Fruit fly (Drosophila melanogaster) whole organism, embryonic: ENCODE results near the gene Acp32CD.

ENCODE experiments used
- Antp ChIP-seq: fragments of 200-800 bp; sonication (Bioruptor generic); optimal IDR thresholded peaks from 3 replicates; lab custom pipeline; 2016; ENCODE audit warnings: missing biosample characterization, missing genetic modification characterization
- Bgb ChIP-seq: fragments of 200-800 bp; sonication (Bioruptor generic); IDR thresholded peaks from 2 replicates; pipeline ENCODE4 v1.3.6; 2022; ENCODE audit warnings: missing biosample characterization, missing genetic modification characterization; ENCODE audit not compliant: partially characterized antibody
- CG10543 ChIP-seq: fragments of 200-800 bp; sonication (Bioruptor generic); optimal IDR thresholded peaks from 3 replicates; lab custom pipeline; 2017; ENCODE audit warnings: missing biosample characterization, mild to moderate bottlenecking, missing genetic modification characterization, moderate library complexity
- CG1233 ChIP-seq: fragments of 200-800 bp; sonication (Bioruptor generic); optimal IDR thresholded peaks from 4 replicates; lab custom pipeline; 2018; ENCODE audit warnings: missing biosample characterization, mild to moderate bottlenecking, missing genetic modification characterization
- CG12391 ChIP-seq: fragments of 200-800 bp; sonication (Bioruptor generic); optimal IDR thresholded peaks from 3 replicates; lab custom pipeline; 2018; ENCODE audit warnings: missing biosample characterization, mild to moderate bottlenecking, missing genetic modification characterization, moderate library complexity
- CG12769 ChIP-seq: fragments of 200-800 bp; sonication (Bioruptor generic); optimal IDR thresholded peaks from 2 replicates; lab custom pipeline; 2019; ENCODE audit warnings: missing biosample characterization, mild to moderate bottlenecking, missing genetic modification characterization, moderate library complexity
- CG13123 ChIP-seq: fragments of 200-800 bp; sonication (Bioruptor generic); optimal IDR thresholded peaks from 2 replicates; lab custom pipeline; 2016; ENCODE audit warnings: missing biosample characterization, missing genetic modification characterization
- CG1603 ChIP-seq: fragments of 200-800 bp; sonication (Bioruptor generic); optimal IDR thresholded peaks from 2 replicates; lab custom pipeline; 2019; ENCODE audit warnings: missing biosample characterization, mild to moderate bottlenecking, missing genetic modification characterization, moderate library complexity
- CG18011 ChIP-seq: fragments of 200-800 bp; sonication (Bioruptor generic); optimal IDR thresholded peaks from 2 replicates; lab custom pipeline; 2017; ENCODE audit warnings: missing biosample characterization, missing genetic modification characterization, mild to moderate bottlenecking, moderate library complexity, missing genotype
- CG2199 ChIP-seq: fragments of 200-800 bp; sonication (Bioruptor generic); IDR thresholded peaks from 3 replicates; pipeline ENCODE4 v1.3.6; 2022; ENCODE audit warnings: missing biosample characterization, missing genetic modification characterization
- CG2202 ChIP-seq: fragments of 200-800 bp; sonication (Bioruptor generic); optimal IDR thresholded peaks from 2 replicates; lab custom pipeline; 2018; ENCODE audit warnings: missing biosample characterization, mild to moderate bottlenecking, missing genetic modification characterization
- CG4424 ChIP-seq: fragments of 200-800 bp; sonication (Bioruptor generic); optimal IDR thresholded peaks from 3 replicates; lab custom pipeline; 2016; ENCODE audit warnings: missing biosample characterization, missing genetic modification characterization
- CG4820 ChIP-seq: fragments of 200-800 bp; sonication (Bioruptor generic); optimal IDR thresholded peaks from 3 replicates; lab custom pipeline; 2016; ENCODE audit warnings: missing biosample characterization, missing genetic modification characterization
- CG5180 ChIP-seq: fragments of 200-800 bp; sonication (Bioruptor generic); optimal IDR thresholded peaks from 3 replicates; lab custom pipeline; 2017; ENCODE audit warnings: missing biosample characterization, missing genetic modification characterization, mild to moderate bottlenecking, moderate library complexity, missing genetic modification reagents
- CG6254 ChIP-seq: fragments of 200-800 bp; sonication (Bioruptor generic); optimal IDR thresholded peaks from 3 replicates; lab custom pipeline; 2017; ENCODE audit warnings: mild to moderate bottlenecking, missing biosample characterization, missing genetic modification reagents, missing genetic modification characterization
- CG6791 ChIP-seq: fragments of 200-800 bp; sonication (Bioruptor generic); IDR thresholded peaks from 3 replicates; pipeline ENCODE4 v1.3.6; 2022; ENCODE audit warnings: missing biosample characterization, missing genetic modification characterization; ENCODE audit not compliant: partially characterized antibody
- CG7372 ChIP-seq: fragments of 200-800 bp; sonication (Bioruptor generic); IDR thresholded peaks from 2 replicates; pipeline ENCODE4 v1.3.6; 2022; ENCODE audit warnings: missing biosample characterization, missing genetic modification characterization
- CG9437 ChIP-seq: fragments of 200-800 bp; sonication (Bioruptor generic); optimal IDR thresholded peaks from 2 replicates; lab custom pipeline; 2018; ENCODE audit warnings: missing biosample characterization, mild to moderate bottlenecking, missing genetic modification characterization
- CHES-1-like ChIP-seq: fragments of 200-800 bp; sonication (Bioruptor generic); optimal IDR thresholded peaks from 2 replicates; lab custom pipeline; 2016; ENCODE audit warnings: missing biosample characterization, missing genetic modification characterization
- Ets65A ChIP-seq: fragments of 200-800 bp; sonication (Bioruptor generic); peaks from one replicate; lab custom pipeline; 2016; ENCODE audit warnings: missing biosample characterization, missing genetic modification characterization
- Fer3 ChIP-seq: fragments of 200-800 bp; sonication (Bioruptor generic); optimal IDR thresholded peaks from 2 replicates; lab custom pipeline; 2018; ENCODE audit warnings: missing biosample characterization, mild to moderate bottlenecking, missing genetic modification characterization, moderate library complexity
- GATAe ChIP-seq: fragments of 200-800 bp; sonication (Bioruptor generic); conservative IDR thresholded peaks from 2 replicates; pipeline ENCODE4 v1.3.6; 2022; ENCODE audit warnings: missing biosample characterization, missing genetic modification characterization
- HLH4C ChIP-seq: fragments of 200-800 bp; sonication (Bioruptor generic); IDR thresholded peaks from 3 replicates; pipeline ENCODE4 v1.3.6; 2022; ENCODE audit warnings: missing biosample characterization, missing genetic modification characterization; ENCODE audit not compliant: partially characterized antibody
- Max ChIP-seq: fragments of 200-800 bp; sonication (Bioruptor generic); optimal IDR thresholded peaks from 2 replicates; lab custom pipeline; 2016; ENCODE audit warnings: missing biosample characterization, mild to moderate bottlenecking, missing genetic modification characterization
- Med ChIP-seq: fragments of 200-800 bp; sonication (Bioruptor generic); peaks from one replicate; lab custom pipeline; 2016; ENCODE audit warnings: missing biosample characterization, missing genetic modification characterization, mild to moderate bottlenecking, inconsistent platforms, moderate library complexity
- NC2β ChIP-seq: fragments of 200-800 bp; sonication (Bioruptor generic); optimal IDR thresholded peaks from 2 replicates; lab custom pipeline; 2016; ENCODE audit warnings: missing biosample characterization, missing genetic modification characterization
- Neu2 ChIP-seq: fragments of 200-800 bp; sonication (Bioruptor generic); optimal IDR thresholded peaks from 3 replicates; lab custom pipeline; 2016; ENCODE audit warnings: missing biosample characterization, missing genetic modification characterization, borderline replicate concordance
- Poxn ChIP-seq: fragments of 200-800 bp; sonication (Bioruptor generic); IDR thresholded peaks from 2 replicates; pipeline ENCODE4 v1.3.6; 2022; ENCODE audit warnings: missing biosample characterization, missing genetic modification characterization
- Spps ChIP-seq: fragments of 200-800 bp; sonication (Bioruptor generic); optimal IDR thresholded peaks from 2 replicates; lab custom pipeline; 2018; ENCODE audit warnings: missing biosample characterization, mild to moderate bottlenecking, missing genetic modification characterization
- Sry-δ ChIP-seq: fragments of 200-800 bp; sonication (Bioruptor generic); optimal IDR thresholded peaks from 2 replicates; lab custom pipeline; 2016; ENCODE audit warnings: missing biosample characterization, missing genetic modification characterization
- Tbp ChIP-seq: fragments of >200 bp; optimal IDR thresholded peaks from 2 replicates; lab custom pipeline; 2018; ENCODE audit warnings: missing biosample characterization, missing genetic modification characterization
- Xbp1 ChIP-seq: fragments of 200-800 bp; sonication (Bioruptor generic); optimal IDR thresholded peaks from 3 replicates; lab custom pipeline; 2016; ENCODE audit warnings: missing biosample characterization, mild to moderate bottlenecking, missing genetic modification characterization
- abd-A ChIP-seq: fragments of 200-800 bp; sonication (Bioruptor generic); optimal IDR thresholded peaks from 3 replicates; lab custom pipeline; 2019; ENCODE audit warnings: missing biosample characterization, mild to moderate bottlenecking, missing genetic modification characterization, moderate library complexity
- amos ChIP-seq: fragments of 200-800 bp; sonication (Bioruptor generic); IDR thresholded peaks from 2 replicates; pipeline ENCODE4 v1.3.6; 2022; ENCODE audit warnings: missing biosample characterization, missing genetic modification characterization; ENCODE audit not compliant: partially characterized antibody
- bowl ChIP-seq: fragments of 200-800 bp; sonication (Bioruptor generic); IDR thresholded peaks from 2 replicates; pipeline ENCODE4 v1.3.6; 2022; ENCODE audit warnings: missing biosample characterization, missing genetic modification characterization
- btn ChIP-seq: fragments of 200-800 bp; sonication (Bioruptor generic); optimal IDR thresholded peaks from 2 replicates; lab custom pipeline; 2016; ENCODE audit warnings: missing biosample characterization, missing genetic modification characterization
- cg ChIP-seq: fragments of 200-800 bp; sonication (Bioruptor generic); optimal IDR thresholded peaks from 3 replicates; lab custom pipeline; 2019; ENCODE audit warnings: missing biosample characterization, mild to moderate bottlenecking, missing genetic modification characterization, moderate library complexity
- chif ChIP-seq, 2 experiments: fragments of 200-800 bp; sonication (Bioruptor generic); optimal IDR thresholded peaks; 3 replicates each; lab custom pipeline; 2016; ENCODE audit warnings: missing biosample characterization in 2 of 2, missing genetic modification characterization in 2 of 2
- hth ChIP-seq: fragments of >200 bp; optimal IDR thresholded peaks from 2 replicates; lab custom pipeline; 2017; ENCODE audit warnings: inconsistent platforms
- p53 ChIP-seq: fragments of 200-800 bp; sonication (Bioruptor generic); optimal IDR thresholded peaks from 2 replicates; lab custom pipeline; 2016; ENCODE audit warnings: missing biosample characterization, missing genetic modification characterization
- pfk ChIP-seq: fragments of 200-800 bp; sonication (Bioruptor generic); optimal IDR thresholded peaks from 2 replicates; lab custom pipeline; 2018; ENCODE audit warnings: missing biosample characterization, mild to moderate bottlenecking, missing genetic modification characterization, moderate library complexity
- pita ChIP-seq: fragments of 200-800 bp; sonication (Bioruptor generic); optimal IDR thresholded peaks from 2 replicates; lab custom pipeline; 2017; ENCODE audit warnings: missing biosample characterization, mild to moderate bottlenecking, missing genetic modification characterization
- sens ChIP-seq: fragments of 200-800 bp; sonication (Bioruptor generic); peaks from one replicate; lab custom pipeline; 2016; ENCODE audit warnings: missing biosample characterization, missing genetic modification characterization
- sim ChIP-seq: fragments of 200-800 bp; sonication (Bioruptor generic); IDR thresholded peaks from 2 replicates; pipeline ENCODE4 v1.3.6; 2022; ENCODE audit warnings: missing biosample characterization, missing genetic modification characterization
- so ChIP-seq: fragments of 200-800 bp; sonication (Bioruptor generic); IDR thresholded peaks from 3 replicates; pipeline ENCODE4 v1.3.6; 2022; ENCODE audit warnings: missing biosample characterization, missing genetic modification characterization
- vfl ChIP-seq: fragments of 200-800 bp; sonication (Bioruptor generic); optimal IDR thresholded peaks from 2 replicates; lab custom pipeline; 2016; ENCODE audit warnings: missing biosample characterization, missing genetic modification characterization
- wor ChIP-seq: fragments of 200-800 bp; sonication (Bioruptor generic); IDR thresholded peaks from 2 replicates; pipeline ENCODE4 v1.3.6; 2022; ENCODE audit warnings: missing biosample characterization, missing genetic modification characterization

Acp32CD gene

dm6 chr2L:11015320-11015719 lies at the start of gene Acp32CD:
TSS of gene Acp32CD (plus strand) at chr2L:11015620.
- no peak for TF ChIP-seq Tbp
- TF ChIP-seq CG4424 (GFP tag; lab: Kevin White, UChicago), result no peak
- TF ChIP-seq CG18011 (GFP tag; lab: Kevin White, UChicago), result no peak
- TF ChIP-seq pfk (GFP tag; lab: Kevin White, UChicago), result no peak
- no peak for TF ChIP-seq CG1603 (tag; lab: Kevin White, UChicago)
- TF ChIP-seq CG13123, result no peak
- TF ChIP-seq CG1233 (GFP tag; lab: Kevin White, UChicago), result no peak
- TF ChIP-seq Antp (GFP tag; lab: Kevin White, UChicago), result no peak
- no peak for TF ChIP-seq so (GFP tag; lab: Robert Waterston, UW)
- no peak for TF ChIP-seq abd-A (tag; lab: Kevin White, UChicago)
- TF ChIP-seq Ets65A (GFP tag; lab: Kevin White, UChicago), result peak; percentile 35
- TF ChIP-seq sens (GFP tag; lab: Kevin White, UChicago), result peak; percentile 34
- no peak for TF ChIP-seq CG5180 (GFP tag; lab: Kevin White, UChicago)
- no peak for TF ChIP-seq CG6791
- no peak for TF ChIP-seq CG2199 (GFP tag; lab: Robert Waterston, UW)
- TF ChIP-seq cg, result no peak

DNA sequence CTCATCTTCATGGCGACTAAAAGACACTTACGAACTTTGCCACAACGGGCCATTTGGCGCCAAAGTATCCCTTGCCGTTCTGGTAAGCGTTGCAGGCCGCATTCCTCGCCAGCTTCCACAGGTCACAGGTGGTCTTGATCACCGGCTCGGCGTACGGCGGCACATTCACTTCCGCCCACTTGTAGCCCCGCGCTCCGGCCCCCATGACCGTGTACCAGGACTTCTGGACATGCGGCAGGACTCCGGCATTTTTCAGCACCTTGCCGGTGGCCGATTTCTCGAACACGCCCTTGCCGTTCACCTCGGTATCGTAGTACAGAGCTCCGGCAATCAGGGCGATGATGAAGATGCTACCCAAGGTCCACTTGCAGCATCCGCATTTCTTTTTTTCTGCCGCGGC lies 49.5 kb upstream of the Acp32CD start:
- TF ChIP-seq CG4820 (GFP tag; lab: Kevin White, UChicago), result no peak
- TF ChIP-seq amos (GFP tag; lab: Robert Waterston, UW), result no peak
- TF ChIP-seq GATAe (GFP tag; lab: Robert Waterston, UW), result no peak
- peak; percentile 58 for TF ChIP-seq Med (GFP tag; lab: Kevin White, UChicago)
- 0 out of 2 replicates have a peak, but pooled peaks have one; percentile 15 for TF ChIP-seq Bgb (GFP tag; lab: Robert Waterston, UW)
- TF ChIP-seq NC2β (GFP tag; lab: Kevin White, UChicago), result no peak
- 0 out of 3 replicates have a peak, but pooled peaks have one; percentile 28 for TF ChIP-seq HLH4C (GFP tag; lab: Robert Waterston, UW)
- no peak for TF ChIP-seq sim
- TF ChIP-seq sens (GFP tag; lab: Kevin White, UChicago), result peak; percentile 68

dm6 chr2L:10967257-10968008 lies 48.0 kb upstream of the Acp32CD start:
- TF ChIP-seq hth (lab: Kevin White, UChicago) (no peak), Spps (tag; lab: Kevin White, UChicago) (no peak), bowl (GFP tag; lab: Robert Waterston, UW) (peak; percentile 30; the same call in 1 of the 2 replicates), CG6254 (GFP tag; lab: Kevin White, UChicago) (peak; percentile 1), btn (GFP tag; lab: Kevin White, UChicago) (no peak), vfl (GFP tag; lab: Kevin White, UChicago) (no peak), CG7372 (GFP tag; lab: Robert Waterston, UW) (no peak), Sry-δ (GFP tag; lab: Kevin White, UChicago) (no peak), CHES-1-like (GFP tag; lab: Kevin White, UChicago) (no peak), chif (GFP tag; optimal IDR thresholded peaks at IDR 0.05; lab: Kevin White, UChicago) (no peak), pita (no peak), CG10543 (GFP tag; lab: Kevin White, UChicago) (peak; percentile 47), wor (GFP tag; lab: Robert Waterston, UW) (no peak), Neu2 (GFP tag; lab: Kevin White, UChicago) (no peak), CG12769 (tag; lab: Kevin White, UChicago) (peak; percentile 8), CG1233 (GFP tag; lab: Kevin White, UChicago) (no peak), Poxn (GFP tag; lab: Robert Waterston, UW) (no peak), Xbp1 (GFP tag; lab: Kevin White, UChicago) (peak; percentile 34), CG1603 (tag; lab: Kevin White, UChicago) (peak; percentile 15), Fer3 (tag; lab: Kevin White, UChicago) (no peak), CG12391 (peak; percentile 17), p53 (GFP tag; lab: Kevin White, UChicago) (no peak), Max (GFP tag; lab: Kevin White, UChicago) (peak; percentile 13), CG2202 (tag; lab: Kevin White, UChicago) (no peak), CG9437 (GFP tag; lab: Kevin White, UChicago) (no peak)
